Worm (Caenorhabditis elegans) whole organism, L4 larva: ENCODE results near the gene sra-1.

Experiments used
- D1046.2 ChIP-seq: fragments of 200-800 bp; sonication (Bioruptor generic); IDR thresholded peaks from 2 replicates; pipeline ENCODE4 v1.3.6; 2022; ENCODE audit warnings: missing genetic modification characterization, missing compliant biosample characterization
- F10B5.3 ChIP-seq: sonication (generic microtip); optimal IDR thresholded peaks from 2 replicates; lab custom pipeline; 2016; ENCODE audit warnings: mild to moderate bottlenecking, missing genetic modification characterization, missing compliant biosample characterization
- T20F7.1 ChIP-seq: fragments of 200-800 bp; sonication (Bioruptor generic); optimal IDR thresholded peaks from 2 replicates; lab custom pipeline; 2018; ENCODE audit warnings: mild to moderate bottlenecking, missing genetic modification characterization, missing compliant biosample characterization
- Y48G9A.11 ChIP-seq: fragments of 200-800 bp; sonication (Bioruptor generic); IDR thresholded peaks from 2 replicates; pipeline ENCODE4 v1.3.6; 2022; ENCODE audit warnings: missing genetic modification reagents, missing genetic modification characterization, missing compliant biosample characterization
- aha-1 ChIP-seq: fragments of 150-350 bp; peaks from one replicate; lab custom pipeline; 2014; ENCODE audit warnings: missing biosample characterization, missing genetic modification characterization
- arid-1 ChIP-seq: fragments of 200-800 bp; sonication (Bioruptor generic); conservative IDR thresholded peaks from 2 replicates; pipeline ENCODE4 v1.3.6; 2022; ENCODE audit warnings: missing genetic modification reagents, missing genetic modification characterization, missing compliant biosample characterization
- ceh-20 ChIP-seq: fragments of 200-800 bp; sonication (Bioruptor generic); IDR thresholded peaks from 2 replicates; pipeline ENCODE4 v1.3.6; 2022; ENCODE audit warnings: missing genetic modification reagents, missing genetic modification characterization, missing compliant biosample characterization
- ceh-62 ChIP-seq: sonication (generic microtip); optimal IDR thresholded peaks from 2 replicates; lab custom pipeline; 2017; ENCODE audit warnings: missing biosample characterization, missing genetic modification characterization
- ceh-82 ChIP-seq: sonication (generic microtip); optimal IDR thresholded peaks from 2 replicates; lab custom pipeline; 2017; ENCODE audit warnings: missing biosample characterization, missing genetic modification characterization
- daf-16 ChIP-seq, 3 experiments: sonication (generic microtip); optimal IDR thresholded peaks; 2 replicates each; lab custom pipeline; 2016 to 2017; ENCODE audit warnings: missing genetic modification characterization in 3 of 3, missing genetic modification reagents in 3 of 3, mild to moderate bottlenecking in 2 of 3, missing compliant biosample characterization in 2 of 3, missing biosample characterization in 1 of 3, moderate library complexity in 1 of 3
- daf-19 ChIP-seq: fragments of 200-800 bp; sonication (Bioruptor generic); conservative IDR thresholded peaks from 2 replicates; pipeline ENCODE4 v1.3.6; 2022; ENCODE audit warnings: missing genetic modification characterization, missing compliant biosample characterization
- dmd-6 ChIP-seq: fragments of 200-800 bp; sonication (Bioruptor generic); IDR thresholded peaks from 2 replicates; pipeline ENCODE4 v1.3.6; 2022; ENCODE audit warnings: missing genetic modification reagents, missing genetic modification characterization, missing compliant biosample characterization
- dmd-9 ChIP-seq: fragments of 200-800 bp; sonication (Bioruptor generic); IDR thresholded peaks from 2 replicates; pipeline ENCODE4 v1.3.6; 2022; ENCODE audit warnings: missing genetic modification reagents, missing genetic modification characterization, missing compliant biosample characterization
- dpl-1 ChIP-seq: fragments of 150-350 bp; optimal IDR thresholded peaks from 2 replicates; lab custom pipeline; 2014; ENCODE audit warnings: missing biosample characterization, missing genetic modification reagents, missing genetic modification characterization
- duxl-1 ChIP-seq: sonication (generic microtip); optimal IDR thresholded peaks from 2 replicates; lab custom pipeline; 2016; ENCODE audit warnings: mild to moderate bottlenecking, missing genetic modification characterization, moderate library complexity, missing compliant biosample characterization; ENCODE audit not compliant: poor library complexity
- dve-1 ChIP-seq: sonication (generic microtip); optimal IDR thresholded peaks from 2 replicates; lab custom pipeline; 2017; ENCODE audit warnings: antibody characterized with exemption, mild to moderate bottlenecking, missing genetic modification characterization, missing compliant biosample characterization; ENCODE audit not compliant: insufficient read depth
- fkh-10 ChIP-seq: fragments of 150-350 bp; optimal IDR thresholded peaks from 2 replicates; lab custom pipeline; 2014; ENCODE audit warnings: missing biosample characterization, missing genetic modification reagents, missing genetic modification characterization
- hif-1 ChIP-seq, 2 experiments: sonication (generic microtip); optimal IDR thresholded peaks; 2 replicates each; lab custom pipeline; 2016 to 2017; ENCODE audit warnings: missing compliant biosample characterization in 2 of 2, missing genetic modification characterization in 2 of 2, missing genetic modification reagents in 2 of 2, missing genotype in 2 of 2, mild to moderate bottlenecking in 1 of 2
- hlh-11 ChIP-seq: fragments of 200-800 bp; sonication (Bioruptor generic); optimal IDR thresholded peaks from 2 replicates; lab custom pipeline; 2018; ENCODE audit warnings: mild to moderate bottlenecking, missing genetic modification characterization, missing compliant biosample characterization
- jun-1 ChIP-seq: fragments of 150-350 bp; optimal IDR thresholded peaks from 2 replicates; lab custom pipeline; 2014; ENCODE audit warnings: missing biosample characterization, missing genetic modification reagents, missing genetic modification characterization
- lin-1 ChIP-seq: fragments of 200-800 bp; sonication (Bioruptor generic); IDR thresholded peaks from 2 replicates; pipeline ENCODE4 v1.3.6; 2022; ENCODE audit warnings: missing genetic modification reagents, missing genetic modification characterization, missing compliant biosample characterization
- lin-13 ChIP-seq: fragments of 150-350 bp; optimal IDR thresholded peaks from 2 replicates; lab custom pipeline; 2014; ENCODE audit warnings: missing biosample characterization, missing genetic modification reagents, missing genetic modification characterization
- lin-15B ChIP-seq: fragments of 150-350 bp; sonication (generic microtip); optimal IDR thresholded peaks from 3 replicates; lab custom pipeline; 2014; ENCODE audit warnings: missing biosample characterization, missing genetic modification characterization
- lin-38 ChIP-seq: fragments of 200-800 bp; sonication (Bioruptor generic); IDR thresholded peaks from 2 replicates; pipeline ENCODE4 v1.3.6; 2022; ENCODE audit warnings: missing genetic modification reagents, missing genetic modification characterization, missing compliant biosample characterization
- lin-39 ChIP-seq: fragments of 150-350 bp; optimal IDR thresholded peaks from 2 replicates; lab custom pipeline; 2014; ENCODE audit warnings: missing biosample characterization, missing genetic modification reagents, missing genetic modification characterization
- lir-3 ChIP-seq: sonication (generic microtip); optimal IDR thresholded peaks from 2 replicates; lab custom pipeline; 2016; ENCODE audit warnings: mild to moderate bottlenecking, missing genetic modification characterization, missing compliant biosample characterization
- madf-9 ChIP-seq: fragments of 200-800 bp; sonication (Bioruptor generic); conservative IDR thresholded peaks from 2 replicates; pipeline ENCODE4 v1.3.6; 2022; ENCODE audit warnings: missing genetic modification reagents, missing genetic modification characterization, missing compliant biosample characterization
- mdl-1 ChIP-seq, 2 experiments: fragments of 150-350 bp in 1 of 2; sonication (generic microtip) in 1 of 2; optimal IDR thresholded peaks; 2 replicates each; lab custom pipeline; 2014 to 2017; ENCODE audit warnings: missing biosample characterization in 2 of 2, missing genetic modification characterization in 2 of 2
- mdt-29 ChIP-seq: fragments of 200-800 bp; sonication (Bioruptor generic); IDR thresholded peaks from 2 replicates; pipeline ENCODE4 v1.3.6; 2022; ENCODE audit warnings: missing genetic modification reagents, missing genetic modification characterization, missing compliant biosample characterization
- mxl-3 ChIP-seq: fragments of 200-800 bp; sonication (Bioruptor generic); optimal IDR thresholded peaks from 2 replicates; lab custom pipeline; 2018; ENCODE audit warnings: mild to moderate bottlenecking, missing genetic modification characterization, missing compliant biosample characterization
- nhr-102 ChIP-seq: sonication (generic microtip); optimal IDR thresholded peaks from 2 replicates; lab custom pipeline; 2016; ENCODE audit warnings: mild to moderate bottlenecking, missing genetic modification characterization, moderate library complexity, missing compliant biosample characterization
- nhr-11 ChIP-seq: fragments of 150-350 bp; optimal IDR thresholded peaks from 2 replicates; lab custom pipeline; 2014; ENCODE audit warnings: missing biosample characterization, missing genetic modification characterization
- nhr-237 ChIP-seq: sonication (generic microtip); optimal IDR thresholded peaks from 2 replicates; lab custom pipeline; 2017; ENCODE audit warnings: missing biosample characterization, missing genetic modification characterization
- nhr-28 ChIP-seq: fragments of 150-350 bp; optimal IDR thresholded peaks from 2 replicates; lab custom pipeline; 2014; ENCODE audit warnings: missing biosample characterization, missing genetic modification characterization
- nhr-41 ChIP-seq: fragments of 200-800 bp; sonication (Bioruptor generic); IDR thresholded peaks from 2 replicates; pipeline ENCODE4 v1.3.6; 2022; ENCODE audit warnings: missing genetic modification reagents, missing genetic modification characterization, missing compliant biosample characterization
- nhr-42 ChIP-seq: fragments of 200-800 bp; sonication (Bioruptor generic); IDR thresholded peaks from 2 replicates; pipeline ENCODE4 v1.3.6; 2022; ENCODE audit warnings: missing genetic modification characterization, missing compliant biosample characterization
- nhr-77 ChIP-seq: fragments of 150-350 bp; optimal IDR thresholded peaks from 2 replicates; lab custom pipeline; 2014; ENCODE audit warnings: missing biosample characterization, missing genetic modification characterization
- php-3 ChIP-seq: fragments of 200-800 bp; sonication (Bioruptor generic); IDR thresholded peaks from 2 replicates; pipeline ENCODE4 v1.3.6; 2022; ENCODE audit warnings: missing genetic modification reagents, missing genetic modification characterization, missing compliant biosample characterization
- pqm-1 ChIP-seq: sonication (generic microtip); optimal IDR thresholded peaks from 2 replicates; lab custom pipeline; 2017; ENCODE audit warnings: missing biosample characterization, missing genetic modification characterization
- saeg-2 ChIP-seq: fragments of 200-800 bp; sonication (Bioruptor generic); IDR thresholded peaks from 2 replicates; pipeline ENCODE4 v1.3.6; 2022; ENCODE audit warnings: missing genetic modification reagents, missing genetic modification characterization, missing compliant biosample characterization
- snpc-1.2 ChIP-seq: fragments of 200-800 bp; sonication (Bioruptor generic); IDR thresholded peaks from 2 replicates; pipeline ENCODE4 v1.3.6; 2022; ENCODE audit warnings: missing genetic modification reagents, missing genetic modification characterization, missing compliant biosample characterization
- spr-3 ChIP-seq: fragments of 200-800 bp; sonication (Bioruptor generic); optimal IDR thresholded peaks from 2 replicates; lab custom pipeline; 2018; ENCODE audit warnings: mild to moderate bottlenecking, missing genetic modification characterization, missing compliant biosample characterization
- tag-97 ChIP-seq: fragments of 200-800 bp; sonication (Bioruptor generic); IDR thresholded peaks from 2 replicates; pipeline ENCODE4 v1.3.6; 2022; ENCODE audit warnings: missing genetic modification characterization, missing compliant biosample characterization
- tra-1 ChIP-seq: fragments of 200-800 bp; sonication (Bioruptor generic); IDR thresholded peaks from 2 replicates; pipeline ENCODE4 v1.3.6; 2022; ENCODE audit warnings: missing genetic modification reagents, missing genetic modification characterization, missing compliant biosample characterization
- unc-130 ChIP-seq: sonication (generic microtip); optimal IDR thresholded peaks from 2 replicates; lab custom pipeline; 2016; ENCODE audit warnings: missing genetic modification reagents, missing genetic modification characterization, missing compliant biosample characterization
- unc-62 ChIP-seq, 3 experiments: fragments of 150-350 bp in 1 of 3; sonication (generic microtip); optimal IDR thresholded peaks in 2 of 3; peaks in 1 of 3; 1 replicate in 1 of 3; 2 replicates in 2 of 3; lab custom pipeline; 2014 to 2017; ENCODE audit warnings: missing biosample characterization in 3 of 3, missing genetic modification characterization in 3 of 3, missing genetic modification reagents in 3 of 3, missing genotype in 1 of 3
- vab-7 ChIP-seq: fragments of 200-800 bp; sonication (Bioruptor generic); IDR thresholded peaks from 2 replicates; pipeline ENCODE4 v1.3.6; 2022; ENCODE audit warnings: missing genetic modification reagents, missing genetic modification characterization, missing compliant biosample characterization
- zag-1 ChIP-seq: fragments of 150-350 bp; optimal IDR thresholded peaks from 2 replicates; lab custom pipeline; 2014; ENCODE audit warnings: missing biosample characterization, missing genetic modification characterization
- zfp-2 ChIP-seq: sonication (generic microtip); optimal IDR thresholded peaks from 2 replicates; lab custom pipeline; 2016; ENCODE audit warnings: mild to moderate bottlenecking, missing genetic modification characterization, missing compliant biosample characterization
- zip-2 ChIP-seq: fragments of 150-350 bp; optimal IDR thresholded peaks from 2 replicates; lab custom pipeline; 2014; ENCODE audit warnings: missing biosample characterization, missing genetic modification characterization
- ztf-11 ChIP-seq: fragments of 150-350 bp; optimal IDR thresholded peaks from 2 replicates; lab custom pipeline; 2014; ENCODE audit warnings: missing biosample characterization, missing genetic modification characterization
- ztf-7 ChIP-seq: fragments of 150-350 bp; optimal IDR thresholded peaks from 2 replicates; lab custom pipeline; 2014; ENCODE audit warnings: missing biosample characterization, missing genetic modification characterization

Gene sra-1

DNA sequence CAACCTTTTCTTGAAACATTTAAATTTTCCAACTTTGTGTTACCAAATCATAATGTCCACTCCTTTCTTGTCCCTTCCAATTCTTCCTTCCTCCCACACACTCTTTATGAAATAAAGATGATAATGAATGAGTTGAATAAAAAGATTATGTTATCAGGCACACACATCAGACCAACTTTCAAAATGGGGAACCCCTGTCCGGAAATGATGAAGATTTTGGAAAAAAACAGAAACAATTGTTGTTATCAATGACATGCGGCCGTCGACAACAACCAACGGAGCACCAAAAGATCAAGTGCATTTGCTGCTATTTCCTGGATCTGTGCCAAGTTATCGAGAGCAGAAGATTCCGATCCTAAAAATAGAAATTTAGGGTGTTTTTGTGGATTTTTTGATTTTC is 38.1 kb downstream of the sra-1 start:
- TF ChIP-seq tag-97 (GFP tag; lab: Robert Waterston, UW) (no peak), tra-1 (GFP tag; lab: Robert Waterston, UW) (no peak), hif-1 (tag; optimal IDR thresholded peaks at IDR 0.05; lab: Kevin White, UChicago) (peak in 1 of 2 experiments; percentile 59), duxl-1 (no peak), lin-38 (no peak), lin-1 (GFP tag; lab: Robert Waterston, UW) (peak; percentile 42; the same call in 1 of the 2 replicates), ceh-20 (no peak), zip-2 (tag; lab: Kevin White, UChicago) (no peak), vab-7 (GFP tag; lab: Robert Waterston, UW) (no peak), ztf-11 (no peak), dpl-1 (GFP tag; lab: Kevin White, UChicago) (no peak), ceh-82 (tag; lab: Kevin White, UChicago) (no peak), unc-62 (GFP tag; optimal IDR thresholded peaks at IDR 0.05 in 1 of 2; lab: Kevin White, UChicago) (peak in 1 of 2 experiments; percentile 90), unc-62 (tag; optimal IDR thresholded peaks at IDR 0.05; lab: Kevin White, UChicago) (no peak), spr-3 (GFP tag; lab: Kevin White, UChicago) (no peak), lin-15B (tag; lab: Kevin White, UChicago) (no peak), dve-1 (peak; percentile 39), lin-13 (GFP tag; lab: Kevin White, UChicago) (no peak), nhr-237 (tag; lab: Kevin White, UChicago) (no peak), T20F7.1 (GFP tag; lab: Kevin White, UChicago) (no peak), nhr-41 (GFP tag; lab: Robert Waterston, UW) (no peak), arid-1 (no peak), hlh-11 (tag; lab: Kevin White, UChicago) (peak; percentile 30), Y48G9A.11 (no peak), nhr-77 (tag; lab: Kevin White, UChicago) (no peak), saeg-2 (GFP tag; lab: Robert Waterston, UW) (no peak), dmd-6 (GFP tag; lab: Robert Waterston, UW) (peak; percentile 66), nhr-102 (tag; lab: Kevin White, UChicago) (no peak), unc-130 (GFP tag; lab: Kevin White, UChicago) (no peak), nhr-28 (tag; lab: Kevin White, UChicago) (peak; percentile 54), ceh-62 (no peak), pqm-1 (tag; lab: Kevin White, UChicago) (peak; percentile 17), daf-16 (GFP tag; optimal IDR thresholded peaks at IDR 0.05; lab: Kevin White, UChicago) (peak in 1 of 2 experiments; percentile 21), daf-16 (tag; optimal IDR thresholded peaks at IDR 0.05; lab: Kevin White, UChicago) (peak; percentile 78), zag-1 (tag; lab: Kevin White, UChicago) (no peak), ztf-7 (tag; lab: Kevin White, UChicago) (no peak), aha-1 (tag; lab: Kevin White, UChicago) (peak; percentile 37)

DNA sequence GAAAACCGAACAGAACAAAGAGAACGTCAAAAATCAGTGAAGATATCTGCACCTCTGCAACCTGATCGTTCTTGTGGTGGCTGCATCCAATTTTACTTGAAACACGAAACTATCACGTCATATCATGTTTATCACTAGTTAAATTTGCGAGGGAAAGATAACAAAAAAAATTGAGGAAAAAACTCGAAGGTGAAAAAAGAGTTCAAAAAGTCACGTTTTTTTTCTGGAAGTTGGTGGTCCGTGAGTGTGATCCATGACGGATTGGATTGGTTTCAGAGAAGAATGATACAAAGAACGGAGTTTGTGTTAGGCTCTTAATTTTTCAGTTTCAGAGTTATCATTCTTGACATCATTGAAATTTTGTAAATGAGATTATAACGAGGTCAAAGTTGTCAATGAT is 38.9 kb downstream of the sra-1 start:
- TF ChIP-seq lir-3 (no peak), madf-9 (GFP tag; lab: Robert Waterston, UW) (no peak), daf-19 (no peak), spr-3 (GFP tag; lab: Kevin White, UChicago) (no peak), mxl-3 (no peak), F10B5.3 (tag; lab: Kevin White, UChicago) (no peak), nhr-28 (tag; lab: Kevin White, UChicago) (peak; percentile 23), D1046.2 (no peak), hif-1 (tag; optimal IDR thresholded peaks at IDR 0.05; lab: Kevin White, UChicago) (peak in 1 of 2 experiments; percentile 82), php-3 (GFP tag; lab: Robert Waterston, UW) (no peak), fkh-10 (GFP tag; lab: Kevin White, UChicago) (no peak), nhr-11 (tag; lab: Kevin White, UChicago) (no peak), nhr-42 (GFP tag; lab: Robert Waterston, UW) (no peak), jun-1 (tag; lab: Kevin White, UChicago) (no peak), lin-39 (tag; lab: Kevin White, UChicago) (no peak), zfp-2 (tag; lab: Kevin White, UChicago) (no peak), snpc-1.2 (GFP tag; lab: Robert Waterston, UW) (no peak), dmd-9 (GFP tag; lab: Robert Waterston, UW) (no peak), mdt-29 (no peak), mdl-1 (tag; optimal IDR thresholded peaks at IDR 0.05; lab: Kevin White, UChicago) (no peak)
